Worm (Caenorhabditis elegans): ENCODE measurements around the gene srw-142.

The srw-142 gene

DNA sequence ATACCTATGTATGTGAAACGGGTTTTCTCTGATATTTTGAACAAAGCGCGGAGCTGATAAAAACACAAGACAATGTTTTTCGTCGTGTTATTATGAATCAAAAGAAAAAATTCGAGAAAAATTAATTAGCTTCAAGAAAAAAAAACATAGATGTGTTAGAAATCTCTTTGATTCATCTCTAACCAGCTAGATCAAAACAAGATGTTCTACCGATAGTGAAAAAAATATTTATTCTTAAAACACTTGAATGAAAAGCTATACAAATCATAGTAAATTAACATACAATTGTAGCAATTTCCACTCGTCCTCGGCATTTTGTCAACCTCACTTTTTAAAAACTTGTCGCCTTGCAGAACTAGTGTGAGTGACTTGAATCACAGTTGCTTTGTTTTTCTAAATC is 15.9 kb downstream of the srw-142 start:
- no peak for TF ChIP-seq T22C8.4 (GFP tag; IDR thresholded peaks at IDR 0.05)
- no peak for TF ChIP-seq cog-1 (tag; optimal IDR thresholded peaks at IDR 0.05)
- TF ChIP-seq flt-1 (GFP tag; IDR thresholded peaks at IDR 0.05) = no peak
- TF ChIP-seq tab-1 (GFP tag; IDR thresholded peaks at IDR 0.05) = no peak
- TF ChIP-seq ref-1 (GFP tag; conservative IDR thresholded peaks at IDR 0.05) = no peak
- TF ChIP-seq ztf-29 (GFP tag; IDR thresholded peaks at IDR 0.05) = no peak
- TF ChIP-seq ztf-23 (GFP tag; IDR thresholded peaks at IDR 0.05) = no peak
- TF ChIP-seq klf-2 (GFP tag; conservative IDR thresholded peaks at IDR 0.05) = no peak
- TF ChIP-seq med-1 (GFP tag; optimal IDR thresholded peaks at IDR 0.05; ENCODE audit: insufficient read depth) = no peak

DNA sequence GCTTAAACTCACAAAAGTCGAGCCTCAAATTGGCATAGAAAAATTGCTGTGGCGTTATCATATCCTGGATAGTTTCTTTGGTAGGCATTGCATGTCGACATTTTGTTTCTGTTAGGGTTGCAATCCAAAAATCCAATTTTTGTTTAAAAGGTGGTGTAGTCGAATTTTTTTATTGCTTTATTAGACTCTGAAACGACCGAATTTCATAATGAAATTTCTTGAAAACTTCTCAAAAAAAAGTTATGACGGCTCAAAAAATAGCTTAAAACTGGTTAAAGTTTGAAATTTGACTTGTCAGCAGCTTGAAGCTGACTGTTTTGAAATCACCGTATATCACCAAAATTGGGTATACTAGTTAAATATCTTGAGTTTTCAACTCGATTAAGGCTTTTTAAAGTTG is 16.7 kb downstream of the srw-142 start, which contains the start of gene srw-143:
srw-143 (minus strand) TSS at position 101 of the 400 bp plus-strand sequence.
- TF ChIP-seq klf-2 (GFP tag; conservative IDR thresholded peaks at IDR 0.05) (no peak), flt-1 (GFP tag; IDR thresholded peaks at IDR 0.05) (no peak), med-1 (GFP tag; optimal IDR thresholded peaks at IDR 0.05; ENCODE audit: insufficient read depth) (no peak), ztf-29 (GFP tag; IDR thresholded peaks at IDR 0.05) (no peak), ztf-23 (GFP tag; IDR thresholded peaks at IDR 0.05) (no peak), cog-1 (tag; optimal IDR thresholded peaks at IDR 0.05) (no peak), tab-1 (GFP tag; IDR thresholded peaks at IDR 0.05) (no peak), T22C8.4 (GFP tag; IDR thresholded peaks at IDR 0.05) (no peak), ref-1 (GFP tag; conservative IDR thresholded peaks at IDR 0.05) (no peak)

DNA sequence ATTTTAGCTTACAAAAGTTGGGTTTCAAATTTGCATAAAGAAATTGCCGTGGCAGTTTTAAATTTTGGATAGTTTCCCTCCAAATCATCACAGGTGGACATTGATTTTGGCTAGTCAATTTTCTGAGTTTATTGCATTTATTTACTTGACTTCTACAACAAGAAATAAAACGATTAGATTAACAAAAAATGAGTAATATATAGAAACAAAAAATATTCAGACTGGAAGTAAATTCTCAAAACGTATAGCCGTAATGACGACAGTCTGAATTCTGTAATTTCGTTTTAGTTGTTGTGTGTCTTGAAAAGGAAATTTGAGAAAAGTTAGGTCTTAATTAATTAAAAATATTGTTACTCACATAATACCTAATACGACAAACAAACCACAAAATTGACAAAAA is 19.6 kb downstream of the srw-142 start, which contains the start of gene srw-141:
srw-141 (minus strand) TSS at position 101 of the 400 bp plus-strand sequence.
- TF ChIP-seq tab-1 (GFP tag; IDR thresholded peaks at IDR 0.05) = no peak
- TF ChIP-seq klf-2 (GFP tag; conservative IDR thresholded peaks at IDR 0.05) = no peak
- no peak for TF ChIP-seq flt-1 (GFP tag; IDR thresholded peaks at IDR 0.05)
- TF ChIP-seq med-1 (GFP tag; optimal IDR thresholded peaks at IDR 0.05; ENCODE audit: insufficient read depth) = no peak
- TF ChIP-seq ref-1 (GFP tag; conservative IDR thresholded peaks at IDR 0.05) = no peak
- TF ChIP-seq T22C8.4 (GFP tag; IDR thresholded peaks at IDR 0.05) = no peak
- no peak for TF ChIP-seq cog-1 (tag; optimal IDR thresholded peaks at IDR 0.05)
- TF ChIP-seq ztf-23 (GFP tag; IDR thresholded peaks at IDR 0.05) = no peak
- no peak for TF ChIP-seq ztf-29 (GFP tag; IDR thresholded peaks at IDR 0.05)

DNA sequence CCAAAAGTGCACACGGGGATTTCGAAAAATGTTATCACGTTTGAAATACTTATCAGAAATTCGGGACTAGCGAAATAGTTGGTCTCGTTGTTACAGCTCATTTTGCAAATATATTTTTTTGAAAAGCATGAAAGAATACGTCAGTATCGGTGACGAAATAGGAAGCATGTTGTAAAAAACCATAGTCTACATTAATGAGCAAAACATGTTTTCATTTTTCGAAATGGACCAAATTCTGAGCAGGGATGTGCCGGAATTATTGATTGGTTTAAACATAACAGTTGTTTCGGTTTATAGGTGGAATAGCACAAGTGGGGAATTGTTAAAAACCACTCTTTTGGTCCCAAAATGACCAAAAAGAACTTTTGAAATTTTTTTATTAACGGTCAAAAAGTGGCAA is 24.0 kb downstream of the srw-142 start, which contains the start of gene srh-247:
srh-247 (minus strand) TSS at position 101 of the 400 bp plus-strand sequence.
- no peak for TF ChIP-seq tab-1 (GFP tag; IDR thresholded peaks at IDR 0.05)

DNA sequence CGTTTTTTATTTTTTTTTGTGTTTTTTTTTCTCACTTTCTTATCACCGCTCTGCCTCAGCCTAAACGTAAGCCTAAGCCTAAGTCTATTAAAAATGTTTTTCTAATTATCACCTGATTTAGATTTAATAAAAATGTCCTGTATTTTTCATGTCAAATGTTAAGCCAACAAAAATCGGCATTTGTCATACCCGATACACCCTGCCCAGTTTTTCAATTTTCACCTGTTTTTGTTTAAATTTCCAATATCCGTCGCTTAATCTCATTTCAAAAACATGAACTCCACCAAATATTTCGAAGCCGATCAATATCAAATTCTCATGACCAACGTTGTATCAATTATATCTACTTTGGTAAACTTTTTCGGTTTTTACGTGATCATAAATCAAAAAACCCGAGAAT is 26.9 kb downstream of the srw-142 start, which contains the start of gene C31B8.1:
C31B8.1 (plus strand) TSS at position 301 of the 400 bp plus-strand sequence.
- no peak for TF ChIP-seq ztf-23 (GFP tag; IDR thresholded peaks at IDR 0.05)
- TF ChIP-seq ztf-29 (GFP tag; IDR thresholded peaks at IDR 0.05) = no peak
- no peak for TF ChIP-seq cog-1 (tag; optimal IDR thresholded peaks at IDR 0.05)
- TF ChIP-seq klf-2 (GFP tag; conservative IDR thresholded peaks at IDR 0.05) = no peak
- TF ChIP-seq med-1 (GFP tag; optimal IDR thresholded peaks at IDR 0.05; ENCODE audit: insufficient read depth) = no peak
- TF ChIP-seq ref-1 (GFP tag; conservative IDR thresholded peaks at IDR 0.05) = no peak
- TF ChIP-seq tab-1 (GFP tag; IDR thresholded peaks at IDR 0.05) = no peak

ce11 chrV:2929753-2930152 is 28.3 kb downstream of the srw-142 start, which contains the start of gene C31B8.16:
Gene C31B8.16 (plus strand): TSS chrV:2930053.
- no peak for TF ChIP-seq T22C8.4 (GFP tag; IDR thresholded peaks at IDR 0.05)
- TF ChIP-seq ztf-23 (GFP tag; IDR thresholded peaks at IDR 0.05) = no peak
- no peak for TF ChIP-seq med-1 (GFP tag; optimal IDR thresholded peaks at IDR 0.05; ENCODE audit: insufficient read depth)
- TF ChIP-seq cog-1 (tag; optimal IDR thresholded peaks at IDR 0.05) = no peak
- no peak for TF ChIP-seq flt-1 (GFP tag; IDR thresholded peaks at IDR 0.05)
- TF ChIP-seq ztf-29 (GFP tag; IDR thresholded peaks at IDR 0.05) = no peak
- no peak for TF ChIP-seq klf-2 (GFP tag; conservative IDR thresholded peaks at IDR 0.05)
- no peak for TF ChIP-seq tab-1 (GFP tag; IDR thresholded peaks at IDR 0.05)
- no peak for TF ChIP-seq ref-1 (GFP tag; conservative IDR thresholded peaks at IDR 0.05)

- TF ChIP-seq flt-1 (GFP tag; IDR thresholded peaks at IDR 0.05) (no peak), ztf-29 (GFP tag; IDR thresholded peaks at IDR 0.05) (no peak), T22C8.4 (GFP tag; IDR thresholded peaks at IDR 0.05) (no peak)
Measured at ce11 chrV:2927553-2927952, 30.5 kb downstream of the srw-142 start, which contains the start of gene C31B8.12. Gene C31B8.12 (minus strand): TSS chrV:2927653.

DNA sequence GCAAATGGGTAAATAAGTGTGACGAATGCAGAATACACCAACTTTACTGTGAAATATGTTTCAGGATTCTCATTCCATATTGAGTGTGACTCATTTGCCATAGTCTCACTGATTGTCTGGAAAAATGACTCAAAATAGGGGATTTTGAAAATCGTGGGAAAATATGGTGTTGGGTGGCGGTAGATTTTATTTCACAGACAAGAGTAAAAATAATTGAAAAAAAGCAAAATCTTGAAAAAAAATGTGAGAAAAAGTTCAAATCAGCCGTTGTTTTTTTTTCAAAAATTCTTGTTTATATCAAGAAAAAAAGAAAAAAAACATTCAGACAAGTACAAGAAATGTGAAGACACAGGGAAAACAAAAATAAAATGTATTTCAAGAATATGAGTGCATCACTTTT is 35.5 kb downstream of the srw-142 start, which contains the start of gene srh-38:
srh-38 (minus strand) TSS at position 101 of the 400 bp plus-strand sequence.
- TF ChIP-seq tab-1 (GFP tag; IDR thresholded peaks at IDR 0.05) = no peak
- no peak for TF ChIP-seq T22C8.4 (GFP tag; IDR thresholded peaks at IDR 0.05)
- no peak for TF ChIP-seq klf-2 (GFP tag; conservative IDR thresholded peaks at IDR 0.05)
- TF ChIP-seq cog-1 (tag; optimal IDR thresholded peaks at IDR 0.05) = no peak
- TF ChIP-seq ztf-23 (GFP tag; IDR thresholded peaks at IDR 0.05) = no peak
- no peak for TF ChIP-seq ref-1 (GFP tag; conservative IDR thresholded peaks at IDR 0.05)
- TF ChIP-seq flt-1 (GFP tag; IDR thresholded peaks at IDR 0.05) = no peak

DNA sequence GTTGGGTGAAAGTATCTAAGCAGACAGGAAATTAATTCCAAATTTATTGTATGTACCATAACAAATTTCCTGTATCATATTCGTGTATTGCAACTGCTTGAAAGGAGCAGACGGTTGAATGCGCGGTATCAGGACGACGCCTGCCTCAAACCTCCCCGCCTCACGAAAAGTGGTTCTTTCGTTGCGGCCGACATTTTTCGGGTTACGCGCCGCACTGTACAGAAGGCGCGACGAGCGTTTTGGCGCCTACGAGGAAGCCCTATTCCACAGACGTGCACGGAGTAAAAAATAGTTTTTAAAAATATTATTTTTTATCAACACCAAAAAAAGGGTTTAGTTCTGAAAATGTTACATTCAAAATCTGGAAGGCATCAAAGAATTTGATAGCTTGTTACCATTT is 38.0 kb downstream of the srw-142 start:
- TF ChIP-seq ref-1 (GFP tag; conservative IDR thresholded peaks at IDR 0.05) (no peak), ztf-29 (GFP tag; IDR thresholded peaks at IDR 0.05) (no peak), T22C8.4 (GFP tag; IDR thresholded peaks at IDR 0.05) (no peak), klf-2 (GFP tag; conservative IDR thresholded peaks at IDR 0.05) (no peak), med-1 (GFP tag; optimal IDR thresholded peaks at IDR 0.05; ENCODE audit: insufficient read depth) (no peak), flt-1 (GFP tag; IDR thresholded peaks at IDR 0.05) (no peak), ztf-23 (GFP tag; IDR thresholded peaks at IDR 0.05) (no peak), tab-1 (GFP tag; IDR thresholded peaks at IDR 0.05) (no peak), cog-1 (tag; optimal IDR thresholded peaks at IDR 0.05) (no peak)

DNA sequence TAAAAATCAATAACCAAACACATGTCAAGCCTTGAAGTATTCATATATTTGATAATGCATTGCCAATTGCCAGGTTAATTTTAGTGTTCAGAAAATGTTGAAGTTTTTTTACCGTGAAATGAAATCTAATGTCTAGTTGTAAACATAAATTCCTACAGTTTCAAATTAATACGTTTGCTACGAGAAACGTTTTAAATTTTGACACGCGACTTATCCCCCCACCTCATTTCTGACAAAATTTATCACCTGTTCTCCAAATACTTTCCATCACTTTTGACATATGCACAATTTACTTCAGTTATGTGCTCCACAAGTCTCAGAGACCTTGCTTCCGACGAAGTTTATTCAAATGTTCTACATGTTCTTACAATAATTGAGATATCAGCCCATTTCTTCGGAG is 44.2 kb downstream of the srw-142 start, which contains the start of gene srh-146:
srh-146 (plus strand) TSS at position 301 of the 400 bp plus-strand sequence.
- TF ChIP-seq ztf-23 (GFP tag; IDR thresholded peaks at IDR 0.05) = no peak
- no peak for TF ChIP-seq ztf-29 (GFP tag; IDR thresholded peaks at IDR 0.05)
- TF ChIP-seq tab-1 (GFP tag; IDR thresholded peaks at IDR 0.05) = no peak
- TF ChIP-seq flt-1 (GFP tag; IDR thresholded peaks at IDR 0.05) = no peak
- TF ChIP-seq cog-1 (tag; optimal IDR thresholded peaks at IDR 0.05) = no peak
- TF ChIP-seq T22C8.4 (GFP tag; IDR thresholded peaks at IDR 0.05) = no peak
- TF ChIP-seq klf-2 (GFP tag; conservative IDR thresholded peaks at IDR 0.05) = no peak
- TF ChIP-seq ref-1 (GFP tag; conservative IDR thresholded peaks at IDR 0.05) = no peak
